Worm (Caenorhabditis elegans) whole organism, late embryonic: ENCODE measurements around the gene zim-1.

Source experiments
- C08G9.2 ChIP-seq: sonication (generic microtip); optimal IDR thresholded peaks from 2 replicates; lab custom pipeline; 2016; ENCODE audit warnings: mild to moderate bottlenecking, missing genetic modification characterization, moderate library complexity, missing compliant biosample characterization
- K02D7.2 ChIP-seq: sonication (generic microtip); optimal IDR thresholded peaks from 2 replicates; lab custom pipeline; 2017; ENCODE audit warnings: mild to moderate bottlenecking, missing genetic modification characterization, missing compliant biosample characterization
- K09A11.1 ChIP-seq: sonication (generic microtip); optimal IDR thresholded peaks from 2 replicates; lab custom pipeline; 2017; ENCODE audit warnings: antibody characterized with exemption, mild to moderate bottlenecking, missing genetic modification characterization, missing compliant biosample characterization; ENCODE audit not compliant: insufficient read depth
- ahr-1 ChIP-seq: sonication (generic microtip); optimal IDR thresholded peaks from 2 replicates; lab custom pipeline; 2016; ENCODE audit warnings: missing genetic modification characterization, missing compliant biosample characterization
- ceh-18 ChIP-seq: sonication (generic microtip); optimal IDR thresholded peaks from 2 replicates; lab custom pipeline; 2016; ENCODE audit warnings: missing genetic modification characterization, missing compliant biosample characterization
- ceh-19 ChIP-seq: fragments of 200-800 bp; sonication (Bioruptor generic); optimal IDR thresholded peaks from 2 replicates; lab custom pipeline; 2018; ENCODE audit warnings: mild to moderate bottlenecking, missing genetic modification characterization, missing compliant biosample characterization
- ceh-22 ChIP-seq: sonication (generic microtip); optimal IDR thresholded peaks from 2 replicates; lab custom pipeline; 2017; ENCODE audit warnings: missing biosample characterization, missing genetic modification characterization
- ceh-48 ChIP-seq: sonication (generic microtip); optimal IDR thresholded peaks from 2 replicates; lab custom pipeline; 2016; ENCODE audit warnings: missing genetic modification characterization, inconsistent platforms, missing compliant biosample characterization
- ceh-6 ChIP-seq: fragments of 200-800 bp; sonication (Bioruptor generic); optimal IDR thresholded peaks from 2 replicates; lab custom pipeline; 2018; ENCODE audit warnings: mild to moderate bottlenecking, missing genetic modification characterization, missing compliant biosample characterization
- ceh-9 ChIP-seq: sonication (generic microtip); optimal IDR thresholded peaks from 2 replicates; lab custom pipeline; 2016; ENCODE audit warnings: mild to moderate bottlenecking, missing genetic modification characterization, inconsistent platforms, missing compliant biosample characterization
- dmd-4 ChIP-seq: sonication (generic microtip); optimal IDR thresholded peaks from 2 replicates; lab custom pipeline; 2016; ENCODE audit warnings: borderline replicate concordance, missing genetic modification characterization, missing compliant biosample characterization
- elt-4 ChIP-seq: sonication (generic microtip); optimal IDR thresholded peaks from 2 replicates; lab custom pipeline; 2016; ENCODE audit warnings: missing genetic modification characterization, missing compliant biosample characterization
- ets-4 ChIP-seq: sonication (generic microtip); optimal IDR thresholded peaks from 2 replicates; lab custom pipeline; 2016; ENCODE audit warnings: missing genetic modification characterization, missing compliant biosample characterization
- eyg-1 ChIP-seq: sonication (generic microtip); optimal IDR thresholded peaks from 2 replicates; lab custom pipeline; 2016; ENCODE audit warnings: missing genotype, missing genetic modification characterization, missing compliant biosample characterization
- fax-1 ChIP-seq: sonication (generic microtip); optimal IDR thresholded peaks from 2 replicates; lab custom pipeline; 2016; ENCODE audit warnings: missing genotype, missing genetic modification characterization, missing compliant biosample characterization
- gmeb-2 ChIP-seq: sonication (generic microtip); optimal IDR thresholded peaks from 2 replicates; lab custom pipeline; 2016; ENCODE audit warnings: missing genetic modification characterization, inconsistent platforms, missing compliant biosample characterization
- hlh-30 ChIP-seq: sonication (generic microtip); optimal IDR thresholded peaks from 2 replicates; lab custom pipeline; 2017; ENCODE audit warnings: antibody characterized with exemption, missing genetic modification characterization, missing compliant biosample characterization; ENCODE audit not compliant: insufficient read depth
- lim-6 ChIP-seq: sonication (generic microtip); optimal IDR thresholded peaks from 2 replicates; lab custom pipeline; 2016; ENCODE audit warnings: missing genetic modification characterization, missing compliant biosample characterization
- lin-11 ChIP-seq: fragments of 200-800 bp; sonication (Bioruptor generic); optimal IDR thresholded peaks from 2 replicates; lab custom pipeline; 2018; ENCODE audit warnings: mild to moderate bottlenecking, missing genetic modification characterization, missing compliant biosample characterization
- madf-2 ChIP-seq: sonication (generic microtip); optimal IDR thresholded peaks from 2 replicates; lab custom pipeline; 2017; ENCODE audit warnings: missing genetic modification characterization, missing compliant biosample characterization
- nfya-1 ChIP-seq: sonication (generic microtip); optimal IDR thresholded peaks from 2 replicates; lab custom pipeline; 2017; ENCODE audit warnings: missing genetic modification characterization, mild to moderate bottlenecking, missing compliant biosample characterization, antibody characterized with exemption, moderate library complexity
- nhr-11 ChIP-seq: fragments of 150-350 bp; optimal IDR thresholded peaks from 2 replicates; lab custom pipeline; 2014; ENCODE audit warnings: missing biosample characterization, missing genetic modification characterization
- odd-2 ChIP-seq: sonication (generic microtip); optimal IDR thresholded peaks from 2 replicates; lab custom pipeline; 2017; ENCODE audit warnings: antibody characterized with exemption, mild to moderate bottlenecking, missing genetic modification characterization, missing compliant biosample characterization
- pag-3 ChIP-seq: sonication (generic microtip); optimal IDR thresholded peaks from 2 replicates; lab custom pipeline; 2016; ENCODE audit warnings: missing compliant biosample characterization, missing genetic modification characterization, borderline replicate concordance
- pat-9 ChIP-seq: fragments of 200-800 bp; sonication (Bioruptor generic); optimal IDR thresholded peaks from 2 replicates; lab custom pipeline; 2018; ENCODE audit warnings: mild to moderate bottlenecking, missing genetic modification characterization, moderate library complexity, missing compliant biosample characterization
- pha-4 ChIP-seq: fragments of 150-350 bp; optimal IDR thresholded peaks from 2 replicates; lab custom pipeline; 2018; ENCODE audit warnings: missing biosample characterization, missing genetic modification reagents, missing genetic modification characterization
- ref-2 ChIP-seq: sonication (generic microtip); optimal IDR thresholded peaks from 2 replicates; lab custom pipeline; 2016; ENCODE audit warnings: missing genetic modification characterization, missing compliant biosample characterization
- rnt-1 ChIP-seq: sonication (generic microtip); optimal IDR thresholded peaks from 2 replicates; lab custom pipeline; 2016; ENCODE audit warnings: missing genetic modification characterization, missing compliant biosample characterization
- sdc-2 ChIP-seq: sonication (generic microtip); optimal IDR thresholded peaks from 2 replicates; lab custom pipeline; 2016; ENCODE audit warnings: missing genotype, missing genetic modification characterization, missing compliant biosample characterization
- sox-4 ChIP-seq: sonication (generic microtip); optimal IDR thresholded peaks from 2 replicates; lab custom pipeline; 2017; ENCODE audit warnings: mild to moderate bottlenecking, missing genetic modification characterization, inconsistent platforms, missing compliant biosample characterization
- tbx-2 ChIP-seq: sonication (generic microtip); optimal IDR thresholded peaks from 2 replicates; lab custom pipeline; 2016; ENCODE audit warnings: missing genetic modification characterization, missing compliant biosample characterization
- ttx-3 ChIP-seq: sonication (generic microtip); optimal IDR thresholded peaks from 2 replicates; lab custom pipeline; 2016; ENCODE audit warnings: missing genetic modification reagents, missing genetic modification characterization, missing compliant biosample characterization
- unc-42 ChIP-seq: sonication (generic microtip); optimal IDR thresholded peaks from 2 replicates; lab custom pipeline; 2016; ENCODE audit warnings: missing genotype, missing genetic modification characterization, missing compliant biosample characterization

zim-1 gene

DNA sequence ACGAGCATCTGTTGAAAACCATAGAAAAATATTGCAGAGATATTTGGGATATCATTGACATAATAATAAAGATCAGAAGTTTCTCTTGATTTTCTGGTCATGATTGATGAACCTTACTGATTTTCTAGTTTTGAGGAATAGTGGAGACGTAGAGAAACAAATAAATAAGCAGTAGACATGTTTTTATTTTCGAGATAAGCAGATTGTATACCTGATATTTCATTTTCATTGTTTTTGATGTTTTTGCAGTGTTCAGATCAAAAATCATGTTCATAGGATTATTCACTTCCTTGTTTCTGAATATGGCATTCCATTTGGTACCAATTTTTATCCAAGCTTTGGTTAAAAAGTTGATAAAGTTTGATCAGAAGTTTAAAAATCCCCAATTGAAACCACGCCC lies 8.3 kb upstream of the zim-1 start, which contains the start of gene T07G12.4:
Gene T07G12.4, minus strand, starts transcription at position 101 of the 400 bp plus-strand sequence.
- no peak for TF ChIP-seq hlh-30 (tag; lab: Kevin White, UChicago)

DNA sequence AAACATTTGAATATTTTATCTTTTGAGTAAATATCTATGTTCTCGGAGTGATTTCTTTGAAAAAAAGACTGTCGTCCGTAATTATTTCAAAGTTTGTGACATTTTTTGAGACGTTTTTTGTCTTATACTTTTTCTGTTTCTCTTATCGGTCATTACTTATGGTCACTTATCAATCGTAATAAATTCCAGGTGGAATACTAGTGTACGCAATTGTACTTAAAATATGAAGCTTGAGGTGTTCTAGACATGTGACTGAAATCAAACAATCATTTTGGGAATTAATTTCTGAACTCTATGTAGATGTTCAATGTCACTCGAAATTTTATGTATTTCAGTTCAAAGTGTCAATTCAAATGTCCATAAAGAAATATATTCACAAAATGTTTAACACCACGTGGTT lies 4.6 kb upstream of the zim-1 start:
- TF ChIP-seq elt-4 (tag; lab: Kevin White, UChicago) (no peak), fax-1 (tag; lab: Kevin White, UChicago) (no peak), K02D7.2 (tag; lab: Kevin White, UChicago) (no peak), ahr-1 (tag; lab: Kevin White, UChicago) (no peak), madf-2 (tag; lab: Kevin White, UChicago) (no peak), eyg-1 (tag; lab: Kevin White, UChicago) (no peak), odd-2 (tag; lab: Kevin White, UChicago) (no peak), ceh-19 (GFP tag; lab: Kevin White, UChicago) (no peak), tbx-2 (no peak), ceh-9 (no peak), lim-6 (tag; lab: Kevin White, UChicago) (no peak), sox-4 (tag; lab: Kevin White, UChicago) (no peak), ceh-6 (GFP tag; lab: Kevin White, UChicago) (no peak), nfya-1 (tag; lab: Kevin White, UChicago) (no peak), sdc-2 (tag; lab: Kevin White, UChicago) (no peak), nhr-11 (tag; lab: Kevin White, UChicago) (no peak), unc-42 (tag; lab: Kevin White, UChicago) (no peak), ref-2 (tag; lab: Kevin White, UChicago) (no peak), ceh-22 (tag; lab: Kevin White, UChicago) (no peak), pat-9 (tag; lab: Kevin White, UChicago) (no peak)

ce11 chrIV:10543361-10543760 lies 3.5 kb upstream of the zim-1 start:
- TF ChIP-seq K09A11.1 (tag; lab: Kevin White, UChicago): no peak
- TF ChIP-seq odd-2 (tag; lab: Kevin White, UChicago): no peak
- TF ChIP-seq pat-9 (tag; lab: Kevin White, UChicago): no peak

ce11 chrIV:10545038-10545437 lies 1.8 kb upstream of the zim-1 start, which contains the start of gene T07G12.5:
T07G12.5 (minus strand) TSS chrIV:10545138.
- TF ChIP-seq elt-4 (tag; lab: Kevin White, UChicago): no peak
- no peak for TF ChIP-seq lin-11 (tag; lab: Kevin White, UChicago)
- no peak for TF ChIP-seq ceh-18 (tag; lab: Kevin White, UChicago)

DNA sequence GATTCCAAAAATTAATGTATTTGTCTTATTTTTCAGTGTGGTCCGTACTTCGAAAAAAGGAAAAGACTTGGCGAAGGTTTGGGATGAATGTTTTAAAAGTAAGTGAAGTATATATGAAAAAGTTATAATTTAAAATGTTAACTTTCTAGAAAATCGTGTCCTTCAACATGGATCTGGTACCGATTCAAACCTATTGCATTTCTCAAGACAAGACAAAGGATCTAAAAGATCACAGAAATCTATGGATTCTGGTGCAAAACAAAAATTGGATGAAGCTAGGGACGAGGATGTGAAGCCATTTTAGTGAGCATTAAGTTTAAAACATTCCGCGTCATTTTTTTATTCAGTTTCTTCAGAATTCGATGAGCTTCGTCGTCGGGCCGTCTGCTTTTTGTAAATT lies 8.1 kb downstream of the zim-1 start, which contains the start of gene zim-2:
Gene zim-2, plus strand, starts transcription at position 301 of the 400 bp plus-strand sequence.
- TF ChIP-seq pag-3 (tag; lab: Kevin White, UChicago): no peak
- TF ChIP-seq nfya-1 (tag; lab: Kevin White, UChicago): no peak
- no peak for TF ChIP-seq ceh-19 (GFP tag; lab: Kevin White, UChicago)
- no peak for TF ChIP-seq ceh-48 (tag; lab: Kevin White, UChicago)
- TF ChIP-seq gmeb-2: no peak
- TF ChIP-seq ceh-22 (tag; lab: Kevin White, UChicago): no peak
- TF ChIP-seq dmd-4 (tag; lab: Kevin White, UChicago): no peak
- TF ChIP-seq ets-4 (tag; lab: Kevin White, UChicago): no peak
- no peak for TF ChIP-seq pha-4 (tag; lab: Kevin White, UChicago)
- TF ChIP-seq C08G9.2 (tag; lab: Kevin White, UChicago): no peak
- TF ChIP-seq sdc-2 (tag; lab: Kevin White, UChicago): no peak
- no peak for TF ChIP-seq ttx-3 (tag; lab: Kevin White, UChicago)
- no peak for TF ChIP-seq rnt-1 (tag; lab: Kevin White, UChicago)
- TF ChIP-seq, all 69 proteins: peak for 0
